Worm (Caenorhabditis elegans): ENCODE data around the gene zipt-7.1.

The zipt-7.1 gene

ce11 chrIV:17308211-17308610 is 20.3 kb upstream of the zipt-7.1 start, which contains the start of gene T28F3.9:
TSS of gene T28F3.9 (plus strand) at chrIV:17308511.
- no peak for TF ChIP-seq nhr-237 (tag; optimal IDR thresholded peaks at IDR 0.05)
- TF ChIP-seq nhr-25 (tag; optimal IDR thresholded peaks at IDR 0.05): no peak
- TF ChIP-seq tbx-2 (tag; optimal IDR thresholded peaks at IDR 0.05): no peak
- no peak for TF ChIP-seq aly-2 (tag; optimal IDR thresholded peaks at IDR 0.05)
- no peak for TF ChIP-seq ztf-4 (tag; optimal IDR thresholded peaks at IDR 0.05)
- no peak for TF ChIP-seq egl-27 (tag; optimal IDR thresholded peaks at IDR 0.05)
- no peak for TF ChIP-seq mml-1 (tag; optimal IDR thresholded peaks at IDR 0.05)
- TF ChIP-seq R02D3.7 (tag; optimal IDR thresholded peaks at IDR 0.05): no peak
- no peak for TF ChIP-seq hmg-11 (tag; optimal IDR thresholded peaks at IDR 0.05)
- TF ChIP-seq fos-1 (tag; optimal IDR thresholded peaks at IDR 0.05): no peak
- TF ChIP-seq ztf-11 (tag; optimal IDR thresholded peaks at IDR 0.05): no peak

ce11 chrIV:17307223-17307622 is 19.3 kb upstream of the zipt-7.1 start, which contains the start of gene T28F3.8:
TSS of gene T28F3.8 (minus strand) at chrIV:17307323.
- peak; percentile 26 for TF ChIP-seq elt-2 (tag; optimal IDR thresholded peaks at IDR 0.05)

DNA sequence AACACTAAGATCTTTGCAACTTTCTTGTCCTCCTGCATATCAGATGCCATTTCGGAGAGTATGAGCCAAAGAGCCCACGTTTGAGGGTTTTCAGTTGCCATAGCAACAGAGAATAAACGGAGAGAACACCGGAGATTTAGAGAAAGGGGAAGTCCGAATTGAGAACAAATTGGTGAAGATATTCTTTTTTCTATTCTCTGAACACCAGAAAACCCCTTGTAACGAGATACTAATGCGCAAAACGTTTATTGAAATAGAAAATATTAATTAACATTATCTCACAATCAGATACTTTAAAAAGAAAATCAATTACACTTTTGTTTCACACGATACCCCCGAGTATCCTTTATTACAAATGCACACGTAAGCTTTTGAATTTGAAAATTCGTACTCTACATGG is 14.0 kb upstream of the zipt-7.1 start, which contains the start of gene ifta-2:
Gene ifta-2 (minus strand): TSS at position 101 of the 400 bp plus-strand sequence.
- TF ChIP-seq sea-2 (GFP tag; optimal IDR thresholded peaks at IDR 0.05) (no peak), unc-62 (GFP tag; optimal IDR thresholded peaks at IDR 0.05) (no peak), ceh-82 (tag; optimal IDR thresholded peaks at IDR 0.05) (no peak), lsy-12 (tag; optimal IDR thresholded peaks at IDR 0.05) (no peak), jun-1 (tag; optimal IDR thresholded peaks at IDR 0.05) (no peak), snpc-4 (tag; optimal IDR thresholded peaks at IDR 0.05) (no peak), skn-1 (tag; optimal IDR thresholded peaks at IDR 0.05) (no peak), nhr-67 (tag; optimal IDR thresholded peaks at IDR 0.05) (no peak)

ce11 chrIV:17294489-17294888 is 6.5 kb upstream of the zipt-7.1 start, which contains the start of gene T28F3.5:
TSS of gene T28F3.5 (plus strand) at chrIV:17294789.
- TF ChIP-seq ceh-28 (tag; optimal IDR thresholded peaks at IDR 0.05): no peak
- no peak for TF ChIP-seq aly-2 (tag; optimal IDR thresholded peaks at IDR 0.05)
- no peak for TF ChIP-seq ceh-16 (tag; optimal IDR thresholded peaks at IDR 0.05)
- no peak for TF ChIP-seq hmg-11 (tag; optimal IDR thresholded peaks at IDR 0.05)
- TF ChIP-seq zag-1 (tag; optimal IDR thresholded peaks at IDR 0.05): no peak
- no peak for TF ChIP-seq lsy-12 (tag; optimal IDR thresholded peaks at IDR 0.05)
- TF ChIP-seq mdl-1 (tag; optimal IDR thresholded peaks at IDR 0.05): no peak
- TF ChIP-seq nfya-1 (tag; optimal IDR thresholded peaks at IDR 0.05; ENCODE audit: insufficient read depth): no peak
- TF ChIP-seq ztf-11 (tag; optimal IDR thresholded peaks at IDR 0.05): no peak
- no peak for TF ChIP-seq fos-1 (tag; optimal IDR thresholded peaks at IDR 0.05)
- TF ChIP-seq egl-27 (tag; optimal IDR thresholded peaks at IDR 0.05): no peak
- TF ChIP-seq R02D3.7 (tag; optimal IDR thresholded peaks at IDR 0.05): no peak
- TF ChIP-seq pqm-1 (tag; optimal IDR thresholded peaks at IDR 0.05): no peak
- TF ChIP-seq eor-1 (tag; optimal IDR thresholded peaks at IDR 0.05): no peak
- TF ChIP-seq tbx-2 (tag; optimal IDR thresholded peaks at IDR 0.05): no peak
- TF ChIP-seq nhr-237 (tag; optimal IDR thresholded peaks at IDR 0.05): no peak
- no peak for TF ChIP-seq fkh-10 (GFP tag; optimal IDR thresholded peaks at IDR 0.05)
- TF ChIP-seq nhr-77 (tag; optimal IDR thresholded peaks at IDR 0.05): no peak

ce11 chrIV:17293679-17294078 is 5.7 kb upstream of the zipt-7.1 start:
- no peak for TF ChIP-seq ceh-28 (tag; optimal IDR thresholded peaks at IDR 0.05)
- no peak for TF ChIP-seq eor-1 (tag; optimal IDR thresholded peaks at IDR 0.05)
- no peak for TF ChIP-seq pha-4 (tag; optimal IDR thresholded peaks at IDR 0.05)
- TF ChIP-seq jun-1 (tag; optimal IDR thresholded peaks at IDR 0.05): no peak
- no peak for TF ChIP-seq ztf-4 (tag; optimal IDR thresholded peaks at IDR 0.05)
- peak; percentile 71 for TF ChIP-seq egl-5 (tag; optimal IDR thresholded peaks at IDR 0.05)
- TF ChIP-seq snpc-4 (tag; optimal IDR thresholded peaks at IDR 0.05): no peak
- peak; percentile 72 for TF ChIP-seq lin-39 (tag; optimal IDR thresholded peaks at IDR 0.05)
- no peak for TF ChIP-seq lsy-12 (tag; optimal IDR thresholded peaks at IDR 0.05)
- TF ChIP-seq elt-1 (tag; optimal IDR thresholded peaks at IDR 0.05): no peak
- TF ChIP-seq ZK546.5 (tag; optimal IDR thresholded peaks at IDR 0.05): no peak
- peak; percentile 40 for TF ChIP-seq hmg-11 (tag; optimal IDR thresholded peaks at IDR 0.05)
- TF ChIP-seq nhr-76 (tag; optimal IDR thresholded peaks at IDR 0.05): no peak
- no peak for TF ChIP-seq nhr-237 (tag; optimal IDR thresholded peaks at IDR 0.05)
- no peak for TF ChIP-seq pqm-1 (tag; optimal IDR thresholded peaks at IDR 0.05)
- peak; percentile 32 for TF ChIP-seq lin-15B (tag; optimal IDR thresholded peaks at IDR 0.05)
- no peak for TF ChIP-seq nhr-43 (tag; optimal IDR thresholded peaks at IDR 0.05; ENCODE audit: poor library complexity, severe bottlenecking)
- TF ChIP-seq nhr-67 (tag; optimal IDR thresholded peaks at IDR 0.05): no peak
- no peak for TF ChIP-seq nhr-11 (tag; optimal IDR thresholded peaks at IDR 0.05)
- no peak for TF ChIP-seq fkh-10 (GFP tag; optimal IDR thresholded peaks at IDR 0.05)
- TF ChIP-seq ceh-16 (tag; optimal IDR thresholded peaks at IDR 0.05): no peak
- no peak for TF ChIP-seq tbx-2 (tag; optimal IDR thresholded peaks at IDR 0.05)
- no peak for TF ChIP-seq unc-62 (GFP tag; optimal IDR thresholded peaks at IDR 0.05)
- no peak for TF ChIP-seq fkh-2 (tag; optimal IDR thresholded peaks at IDR 0.05)
- TF ChIP-seq ceh-82 (tag; optimal IDR thresholded peaks at IDR 0.05): no peak

Measured in whole organism, L3 larva.